Worm (Caenorhabditis elegans) whole organism, L4 larva: ENCODE data around the gene nlp-3.

Experiments used
- F44E2.7 ChIP-seq: fragments of 200-800 bp; sonication (Bioruptor generic); IDR thresholded peaks from 2 replicates; pipeline ENCODE4 v2.1.2; 2022; ENCODE audit warnings: missing genetic modification characterization, missing compliant biosample characterization
- T20F7.1 ChIP-seq: fragments of 200-800 bp; sonication (Bioruptor generic); optimal IDR thresholded peaks from 2 replicates; lab custom pipeline; 2018; ENCODE audit warnings: mild to moderate bottlenecking, missing genetic modification characterization, missing compliant biosample characterization
- T26A8.4 ChIP-seq: fragments of 200-800 bp; sonication (Bioruptor generic); IDR thresholded peaks from 2 replicates; pipeline ENCODE4 v1.3.6; 2022; ENCODE audit warnings: missing genetic modification characterization, missing compliant biosample characterization
- ZK337.2 ChIP-seq: fragments of 200-800 bp; sonication (Bioruptor generic); IDR thresholded peaks from 2 replicates; pipeline ENCODE4 v1.3.6; 2022; ENCODE audit warnings: missing genetic modification reagents, missing genetic modification characterization, missing compliant biosample characterization
- aly-2 ChIP-seq: sonication (generic microtip); optimal IDR thresholded peaks from 2 replicates; lab custom pipeline; 2018; ENCODE audit warnings: missing biosample characterization, missing genetic modification characterization
- ama-1 ChIP-seq: fragments of 150-350 bp; optimal IDR thresholded peaks from 2 replicates; lab custom pipeline; 2014; ENCODE audit warnings: inconsistent platforms, mixed read lengths
- attf-4 ChIP-seq: sonication (generic microtip); optimal IDR thresholded peaks from 3 replicates; lab custom pipeline; 2017; ENCODE audit warnings: missing biosample characterization, missing genetic modification characterization
- ceh-82 ChIP-seq: sonication (generic microtip); optimal IDR thresholded peaks from 2 replicates; lab custom pipeline; 2017; ENCODE audit warnings: missing biosample characterization, missing genetic modification characterization
- daf-16 ChIP-seq, 3 experiments: sonication (generic microtip); optimal IDR thresholded peaks; 2 replicates each; lab custom pipeline; 2016 to 2017; ENCODE audit warnings: missing genetic modification characterization in 3 of 3, missing genetic modification reagents in 3 of 3, mild to moderate bottlenecking in 2 of 3, missing compliant biosample characterization in 2 of 3, missing biosample characterization in 1 of 3, moderate library complexity in 1 of 3
- dmd-6 ChIP-seq: fragments of 200-800 bp; sonication (Bioruptor generic); IDR thresholded peaks from 2 replicates; pipeline ENCODE4 v1.3.6; 2022; ENCODE audit warnings: missing genetic modification reagents, missing genetic modification characterization, missing compliant biosample characterization
- dmd-8 ChIP-seq: fragments of 200-800 bp; sonication (Bioruptor generic); IDR thresholded peaks from 2 replicates; pipeline ENCODE4 v1.3.6; 2022; ENCODE audit warnings: missing genetic modification characterization, missing compliant biosample characterization
- dpl-1 ChIP-seq: fragments of 150-350 bp; optimal IDR thresholded peaks from 2 replicates; lab custom pipeline; 2014; ENCODE audit warnings: missing biosample characterization, missing genetic modification reagents, missing genetic modification characterization
- duxl-1 ChIP-seq: sonication (generic microtip); optimal IDR thresholded peaks from 2 replicates; lab custom pipeline; 2016; ENCODE audit warnings: mild to moderate bottlenecking, missing genetic modification characterization, moderate library complexity, missing compliant biosample characterization; ENCODE audit not compliant: poor library complexity
- dve-1 ChIP-seq: sonication (generic microtip); optimal IDR thresholded peaks from 2 replicates; lab custom pipeline; 2017; ENCODE audit warnings: antibody characterized with exemption, mild to moderate bottlenecking, missing genetic modification characterization, missing compliant biosample characterization; ENCODE audit not compliant: insufficient read depth
- egl-43 ChIP-seq: fragments of 200-800 bp; sonication (Bioruptor generic); IDR thresholded peaks from 2 replicates; pipeline ENCODE4 v1.3.6; 2022; ENCODE audit warnings: missing genetic modification reagents, missing genetic modification characterization, missing compliant biosample characterization
- hif-1 ChIP-seq, 2 experiments: sonication (generic microtip); optimal IDR thresholded peaks; 2 replicates each; lab custom pipeline; 2016 to 2017; ENCODE audit warnings: missing compliant biosample characterization in 2 of 2, missing genetic modification characterization in 2 of 2, missing genetic modification reagents in 2 of 2, missing genotype in 2 of 2, mild to moderate bottlenecking in 1 of 2
- hlh-11 ChIP-seq: fragments of 200-800 bp; sonication (Bioruptor generic); optimal IDR thresholded peaks from 2 replicates; lab custom pipeline; 2018; ENCODE audit warnings: mild to moderate bottlenecking, missing genetic modification characterization, missing compliant biosample characterization
- hlh-30 ChIP-seq: sonication (generic microtip); optimal IDR thresholded peaks from 2 replicates; lab custom pipeline; 2017; ENCODE audit warnings: antibody characterized with exemption, mild to moderate bottlenecking, missing genetic modification characterization, missing compliant biosample characterization; ENCODE audit not compliant: insufficient read depth
- hmg-1.1 ChIP-seq: fragments of 200-800 bp; sonication (Bioruptor generic); IDR thresholded peaks from 2 replicates; pipeline ENCODE4 v1.3.6; 2022; ENCODE audit warnings: missing genetic modification reagents, missing genetic modification characterization, missing compliant biosample characterization
- lin-15B ChIP-seq: fragments of 150-350 bp; sonication (generic microtip); optimal IDR thresholded peaks from 3 replicates; lab custom pipeline; 2014; ENCODE audit warnings: missing biosample characterization, missing genetic modification characterization
- lir-3 ChIP-seq: sonication (generic microtip); optimal IDR thresholded peaks from 2 replicates; lab custom pipeline; 2016; ENCODE audit warnings: mild to moderate bottlenecking, missing genetic modification characterization, missing compliant biosample characterization
- lsy-2 ChIP-seq, 2 experiments: fragments of 150-350 bp in 1 of 2; sonication (generic microtip) in 1 of 2; optimal IDR thresholded peaks; 2 replicates each; lab custom pipeline; 2014 to 2017; ENCODE audit warnings: missing biosample characterization in 2 of 2, missing genetic modification characterization in 2 of 2
- mdl-1 ChIP-seq, 2 experiments: fragments of 150-350 bp in 1 of 2; sonication (generic microtip) in 1 of 2; optimal IDR thresholded peaks; 2 replicates each; lab custom pipeline; 2014 to 2017; ENCODE audit warnings: missing biosample characterization in 2 of 2, missing genetic modification characterization in 2 of 2
- mep-1 ChIP-seq: fragments of 150-350 bp; sonication (generic microtip); optimal IDR thresholded peaks from 3 replicates; lab custom pipeline; 2014; ENCODE audit warnings: missing biosample characterization, missing genetic modification characterization
- mes-2 ChIP-seq: sonication (generic microtip); optimal IDR thresholded peaks from 2 replicates; lab custom pipeline; 2016; ENCODE audit warnings: missing genotype, mild to moderate bottlenecking, missing genetic modification characterization, missing compliant biosample characterization; ENCODE audit not compliant: poor library complexity, severe bottlenecking
- mxl-3 ChIP-seq: fragments of 200-800 bp; sonication (Bioruptor generic); optimal IDR thresholded peaks from 2 replicates; lab custom pipeline; 2018; ENCODE audit warnings: mild to moderate bottlenecking, missing genetic modification characterization, missing compliant biosample characterization
- nhr-11 ChIP-seq: fragments of 150-350 bp; optimal IDR thresholded peaks from 2 replicates; lab custom pipeline; 2014; ENCODE audit warnings: missing biosample characterization, missing genetic modification characterization
- nhr-237 ChIP-seq: sonication (generic microtip); optimal IDR thresholded peaks from 2 replicates; lab custom pipeline; 2017; ENCODE audit warnings: missing biosample characterization, missing genetic modification characterization
- nhr-28 ChIP-seq: fragments of 150-350 bp; optimal IDR thresholded peaks from 2 replicates; lab custom pipeline; 2014; ENCODE audit warnings: missing biosample characterization, missing genetic modification characterization
- nhr-41 ChIP-seq: fragments of 200-800 bp; sonication (Bioruptor generic); IDR thresholded peaks from 2 replicates; pipeline ENCODE4 v1.3.6; 2022; ENCODE audit warnings: missing genetic modification reagents, missing genetic modification characterization, missing compliant biosample characterization
- nhr-42 ChIP-seq: fragments of 200-800 bp; sonication (Bioruptor generic); IDR thresholded peaks from 2 replicates; pipeline ENCODE4 v1.3.6; 2022; ENCODE audit warnings: missing genetic modification characterization, missing compliant biosample characterization
- nhr-6 ChIP-seq: fragments of 150-350 bp; optimal IDR thresholded peaks from 2 replicates; lab custom pipeline; 2014; ENCODE audit warnings: missing biosample characterization, missing genetic modification characterization
- php-3 ChIP-seq: fragments of 200-800 bp; sonication (Bioruptor generic); IDR thresholded peaks from 2 replicates; pipeline ENCODE4 v1.3.6; 2022; ENCODE audit warnings: missing genetic modification reagents, missing genetic modification characterization, missing compliant biosample characterization
- pqm-1 ChIP-seq: sonication (generic microtip); optimal IDR thresholded peaks from 2 replicates; lab custom pipeline; 2017; ENCODE audit warnings: missing biosample characterization, missing genetic modification characterization
- skn-1 ChIP-seq: fragments of 150-350 bp; optimal IDR thresholded peaks from 2 replicates; lab custom pipeline; 2014; ENCODE audit warnings: missing biosample characterization, missing genetic modification characterization
- snpc-1.2 ChIP-seq: fragments of 200-800 bp; sonication (Bioruptor generic); IDR thresholded peaks from 2 replicates; pipeline ENCODE4 v1.3.6; 2022; ENCODE audit warnings: missing genetic modification reagents, missing genetic modification characterization, missing compliant biosample characterization
- spr-1 ChIP-seq: sonication (generic microtip); optimal IDR thresholded peaks from 2 replicates; lab custom pipeline; 2016; ENCODE audit warnings: mild to moderate bottlenecking, missing genetic modification characterization, missing compliant biosample characterization
- spr-3 ChIP-seq: fragments of 200-800 bp; sonication (Bioruptor generic); optimal IDR thresholded peaks from 2 replicates; lab custom pipeline; 2018; ENCODE audit warnings: mild to moderate bottlenecking, missing genetic modification characterization, missing compliant biosample characterization
- unc-130 ChIP-seq: sonication (generic microtip); optimal IDR thresholded peaks from 2 replicates; lab custom pipeline; 2016; ENCODE audit warnings: missing genetic modification reagents, missing genetic modification characterization, missing compliant biosample characterization
- unc-39 ChIP-seq: sonication (generic microtip); optimal IDR thresholded peaks from 2 replicates; lab custom pipeline; 2017; ENCODE audit warnings: missing biosample characterization, missing genetic modification characterization
- unc-62 ChIP-seq, 3 experiments: fragments of 150-350 bp in 1 of 3; sonication (generic microtip); optimal IDR thresholded peaks in 2 of 3; peaks in 1 of 3; 1 replicate in 1 of 3; 2 replicates in 2 of 3; lab custom pipeline; 2014 to 2017; ENCODE audit warnings: missing biosample characterization in 3 of 3, missing genetic modification characterization in 3 of 3, missing genetic modification reagents in 3 of 3, missing genotype in 1 of 3
- vab-7 ChIP-seq: fragments of 200-800 bp; sonication (Bioruptor generic); IDR thresholded peaks from 2 replicates; pipeline ENCODE4 v1.3.6; 2022; ENCODE audit warnings: missing genetic modification reagents, missing genetic modification characterization, missing compliant biosample characterization
- zag-1 ChIP-seq: fragments of 150-350 bp; optimal IDR thresholded peaks from 2 replicates; lab custom pipeline; 2014; ENCODE audit warnings: missing biosample characterization, missing genetic modification characterization
- zfp-2 ChIP-seq: sonication (generic microtip); optimal IDR thresholded peaks from 2 replicates; lab custom pipeline; 2016; ENCODE audit warnings: mild to moderate bottlenecking, missing genetic modification characterization, missing compliant biosample characterization
- zfp-3 ChIP-seq: fragments of 200-800 bp; sonication (Bioruptor generic); conservative IDR thresholded peaks from 2 replicates; pipeline ENCODE4 v1.3.6; 2022; ENCODE audit warnings: missing genetic modification reagents, missing genetic modification characterization, missing compliant biosample characterization
- ztf-7 ChIP-seq: fragments of 150-350 bp; optimal IDR thresholded peaks from 2 replicates; lab custom pipeline; 2014; ENCODE audit warnings: missing biosample characterization, missing genetic modification characterization

Gene nlp-3

ce11 chrX:13225111-13225905 lies 47.1 kb upstream of the nlp-3 start:
- TF ChIP-seq unc-62 (GFP tag; optimal IDR thresholded peaks at IDR 0.05 in 1 of 2; lab: Kevin White, UChicago) (peak in 1 of 2 experiments; percentile 93), unc-62 (tag; optimal IDR thresholded peaks at IDR 0.05; lab: Kevin White, UChicago) (no peak), dpl-1 (GFP tag; lab: Kevin White, UChicago) (no peak), T20F7.1 (GFP tag; lab: Kevin White, UChicago) (no peak), skn-1 (tag; lab: Kevin White, UChicago) (no peak), ceh-82 (no peak), nhr-42 (GFP tag; lab: Robert Waterston, UW) (no peak), egl-43 (no peak), pqm-1 (tag; lab: Kevin White, UChicago) (peak; percentile 13), mdl-1 (tag; optimal IDR thresholded peaks at IDR 0.05; lab: Kevin White, UChicago) (no peak), daf-16 (GFP tag; optimal IDR thresholded peaks at IDR 0.05; lab: Kevin White, UChicago) (no peak), daf-16 (tag; optimal IDR thresholded peaks at IDR 0.05; lab: Kevin White, UChicago) (peak; percentile 68), F44E2.7 (GFP tag; lab: Robert Waterston, UW) (no peak), spr-1 (tag; lab: Kevin White, UChicago) (no peak), aly-2 (tag; lab: Kevin White, UChicago) (no peak), spr-3 (GFP tag; lab: Kevin White, UChicago) (no peak), duxl-1 (tag; lab: Kevin White, UChicago) (no peak), lin-15B (tag; lab: Kevin White, UChicago) (no peak), ZK337.2 (GFP tag; lab: Robert Waterston, UW) (no peak), unc-130 (GFP tag; lab: Kevin White, UChicago) (no peak), mxl-3 (GFP tag; lab: Kevin White, UChicago) (peak; percentile 34), dve-1 (tag; lab: Kevin White, UChicago) (peak; percentile 32), attf-4 (tag; lab: Kevin White, UChicago) (no peak), dmd-6 (GFP tag; lab: Robert Waterston, UW) (peak; percentile 42; the same call in 1 of the 2 replicates), unc-39 (tag; lab: Kevin White, UChicago) (no peak), zag-1 (no peak), nhr-28 (tag; lab: Kevin White, UChicago) (peak; percentile 46), dmd-8 (GFP tag; lab: Robert Waterston, UW) (no peak), mes-2 (peak; percentile 61), zfp-2 (no peak), ztf-7 (no peak), lsy-2 (tag; optimal IDR thresholded peaks at IDR 0.05; lab: Kevin White, UChicago) (peak in 1 of 2 experiments; percentile 36), hmg-1.1 (GFP tag; lab: Robert Waterston, UW) (peak; percentile 17; the same call in 1 of the 2 replicates), snpc-1.2 (GFP tag; lab: Robert Waterston, UW) (no peak), ama-1 (lab: Kevin White, UChicago) (no peak), php-3 (GFP tag; lab: Robert Waterston, UW) (0 out of 2 replicates have a peak, but pooled peaks have one; percentile 33), hif-1 (tag; optimal IDR thresholded peaks at IDR 0.05; lab: Kevin White, UChicago) (peak in 1 of 2 experiments; percentile 26), zfp-3 (GFP tag; lab: Robert Waterston, UW) (no peak), hlh-11 (tag; lab: Kevin White, UChicago) (peak; percentile 55), mep-1 (tag; lab: Kevin White, UChicago) (peak; percentile 48), T26A8.4 (GFP tag; lab: Robert Waterston, UW) (no peak), nhr-237 (tag; lab: Kevin White, UChicago) (no peak), nhr-11 (tag; lab: Kevin White, UChicago) (peak; percentile 26), vab-7 (GFP tag; lab: Robert Waterston, UW) (no peak), nhr-6 (peak; percentile 40), lir-3 (tag; lab: Kevin White, UChicago) (no peak), hlh-30 (tag; lab: Kevin White, UChicago) (peak; percentile 90), nhr-41 (GFP tag; lab: Robert Waterston, UW) (no peak)
- TF ChIP-seq, all 104 proteins: peak for 17
